Worm (Caenorhabditis elegans) whole organism, young adult: Measurements from ENCODE around the gene frpr-16.

Experiments
- F57A8.1 ChIP-seq: fragments of 200-800 bp; sonication (Bioruptor generic); optimal IDR thresholded peaks from 2 replicates; lab custom pipeline; 2018; ENCODE audit warnings: mild to moderate bottlenecking, missing genetic modification characterization, moderate library complexity, missing compliant biosample characterization
- T26A5.8 ChIP-seq: sonication (generic microtip); optimal IDR thresholded peaks from 2 replicates; lab custom pipeline; 2016; ENCODE audit warnings: missing genetic modification characterization, missing compliant biosample characterization
- hmg-1.2 ChIP-seq: fragments of 200-800 bp; sonication (Bioruptor generic); IDR thresholded peaks from 2 replicates; pipeline ENCODE4 v1.3.6; 2022; ENCODE audit warnings: missing genetic modification reagents, missing genetic modification characterization, missing compliant biosample characterization
- rec-8 ChIP-seq, 2 experiments: sonication (generic microtip); optimal IDR thresholded peaks; 2 replicates each; lab custom pipeline; 2016; ENCODE audit warnings: mild to moderate bottlenecking in 2 of 2, missing genetic modification characterization in 2 of 2, missing genetic modification reagents in 2 of 2, missing genotype in 2 of 2, missing biosample characterization in 1 of 2, missing compliant biosample characterization in 1 of 2, moderate library complexity in 1 of 2

DNA sequence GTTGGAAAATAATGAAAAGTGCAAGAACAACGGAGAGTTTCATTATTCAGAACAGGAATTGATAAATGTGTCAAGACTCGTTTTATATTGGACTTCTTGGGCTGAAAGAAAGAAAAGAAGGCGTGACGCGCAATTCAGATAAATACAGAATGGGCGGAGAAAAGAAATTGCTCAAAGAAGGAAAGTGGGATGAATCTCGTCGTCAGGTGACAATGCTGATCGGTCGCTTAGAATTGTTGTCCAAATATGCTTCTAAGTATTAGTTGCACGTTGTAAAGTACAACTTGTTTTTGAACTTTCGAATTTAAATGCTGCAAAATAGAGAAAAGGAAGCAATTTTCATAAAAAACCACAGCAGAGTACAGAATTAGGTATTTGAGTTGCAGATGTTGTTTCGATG lies 40.3 kb downstream of the frpr-16 start, which contains the start of gene ins-3:
- TF ChIP-seq hmg-1.2 (GFP tag; lab: Robert Waterston, UW), result no peak
- no peak for TF ChIP-seq F57A8.1 (GFP tag; lab: Kevin White, UChicago)
- TF ChIP-seq T26A5.8 (tag; lab: Kevin White, UChicago), result no peak
- no peak for TF ChIP-seq rec-8 (tag; optimal IDR thresholded peaks at IDR 0.05; lab: Kevin White, UChicago)
